Fruit fly (Drosophila melanogaster) whole organism, embryonic: Measurements from ENCODE around the gene sdt.

Source experiments
- Ada2b ChIP-seq: fragments of 200-800 bp; sonication (Bioruptor generic); IDR thresholded peaks from 2 replicates; pipeline ENCODE4 v1.3.6; 2022; ENCODE audit warnings: missing biosample characterization, missing genetic modification characterization
- CG1024 ChIP-seq: fragments of 200-800 bp; sonication (Bioruptor generic); IDR thresholded peaks from 2 replicates; pipeline ENCODE4 v1.3.6; 2022; ENCODE audit warnings: missing biosample characterization, missing genetic modification characterization
- CG10979 ChIP-seq: fragments of 200-800 bp; sonication (Bioruptor generic); optimal IDR thresholded peaks from 2 replicates; lab custom pipeline; 2018; ENCODE audit warnings: missing biosample characterization, mild to moderate bottlenecking, missing genetic modification characterization, moderate library complexity
- CG11247 ChIP-seq: fragments of 200-800 bp; sonication (Bioruptor generic); IDR thresholded peaks from 2 replicates; pipeline ENCODE4 v1.3.6; 2022; ENCODE audit warnings: missing biosample characterization, missing genetic modification characterization
- CG17359 ChIP-seq: fragments of 200-800 bp; sonication (Bioruptor generic); optimal IDR thresholded peaks from 3 replicates; lab custom pipeline; 2018; ENCODE audit warnings: missing biosample characterization, mild to moderate bottlenecking, missing genetic modification characterization, moderate library complexity
- CG17912 ChIP-seq: fragments of 200-800 bp; sonication (Bioruptor generic); optimal IDR thresholded peaks from 2 replicates; lab custom pipeline; 2018; ENCODE audit warnings: missing biosample characterization, mild to moderate bottlenecking, missing genetic modification characterization
- CG2678 ChIP-seq: fragments of 200-800 bp; sonication (Bioruptor generic); optimal IDR thresholded peaks from 3 replicates; lab custom pipeline; 2019; ENCODE audit warnings: missing biosample characterization, mild to moderate bottlenecking, missing genetic modification characterization, moderate library complexity
- CG31365 ChIP-seq: fragments of 200-800 bp; sonication (Bioruptor generic); optimal IDR thresholded peaks from 2 replicates; lab custom pipeline; 2018; ENCODE audit warnings: missing biosample characterization, mild to moderate bottlenecking, missing genetic modification characterization
- CG31441 ChIP-seq: fragments of 200-800 bp; sonication (Bioruptor generic); IDR thresholded peaks from 2 replicates; pipeline ENCODE4 v1.3.6; 2022; ENCODE audit warnings: missing biosample characterization, missing genetic modification characterization
- CG32772 ChIP-seq: fragments of 200-800 bp; sonication (Bioruptor generic); IDR thresholded peaks from 2 replicates; pipeline ENCODE4 v1.3.6; 2022; ENCODE audit warnings: missing biosample characterization, missing genetic modification characterization
- CG3838 ChIP-seq: fragments of 200-800 bp; sonication (Bioruptor generic); optimal IDR thresholded peaks from 3 replicates; lab custom pipeline; 2016; ENCODE audit warnings: missing biosample characterization, missing genetic modification characterization
- CG3847 ChIP-seq: fragments of 200-800 bp; sonication (Bioruptor generic); IDR thresholded peaks from 2 replicates; pipeline ENCODE4 v1.3.6; 2022; ENCODE audit warnings: missing biosample characterization, missing genetic modification characterization
- CG4282 ChIP-seq: fragments of 200-800 bp; sonication (Bioruptor generic); optimal IDR thresholded peaks from 2 replicates; lab custom pipeline; 2016; ENCODE audit warnings: missing biosample characterization, missing genetic modification characterization
- CG6254 ChIP-seq: fragments of 200-800 bp; sonication (Bioruptor generic); optimal IDR thresholded peaks from 3 replicates; lab custom pipeline; 2017; ENCODE audit warnings: mild to moderate bottlenecking, missing biosample characterization, missing genetic modification reagents, missing genetic modification characterization
- CG7556 ChIP-seq: fragments of 200-800 bp; sonication (Bioruptor generic); optimal IDR thresholded peaks from 2 replicates; lab custom pipeline; 2017; ENCODE audit warnings: missing biosample characterization, mild to moderate bottlenecking, missing genetic modification characterization
- CG8388 ChIP-seq: fragments of 200-800 bp; sonication (Bioruptor generic); optimal IDR thresholded peaks from 2 replicates; lab custom pipeline; 2019; ENCODE audit warnings: missing biosample characterization, mild to moderate bottlenecking, missing genetic modification characterization, moderate library complexity
- CG8478 ChIP-seq: fragments of >200 bp; optimal IDR thresholded peaks from 2 replicates; lab custom pipeline; 2018
- Camta ChIP-seq: fragments of 200-800 bp; sonication (Bioruptor generic); optimal IDR thresholded peaks from 2 replicates; lab custom pipeline; 2016; ENCODE audit warnings: missing biosample characterization, missing genetic modification characterization
- E2f2 ChIP-seq: fragments of 200-800 bp; sonication (Bioruptor generic); IDR thresholded peaks from 2 replicates; pipeline ENCODE4 v1.3.6; 2022; ENCODE audit warnings: missing biosample characterization, missing genetic modification characterization
- Fer3 ChIP-seq: fragments of 200-800 bp; sonication (Bioruptor generic); optimal IDR thresholded peaks from 2 replicates; lab custom pipeline; 2018; ENCODE audit warnings: missing biosample characterization, mild to moderate bottlenecking, missing genetic modification characterization, moderate library complexity
- Gsc ChIP-seq: fragments of 200-800 bp; sonication (Bioruptor generic); IDR thresholded peaks from 2 replicates; pipeline ENCODE4 v1.3.6; 2022; ENCODE audit warnings: missing biosample characterization, missing genetic modification characterization
- Kr ChIP-seq: fragments of 200-800 bp; sonication (Bioruptor generic); optimal IDR thresholded peaks from 2 replicates; lab custom pipeline; 2017; ENCODE audit warnings: missing biosample characterization, mild to moderate bottlenecking, missing genetic modification characterization
- Med ChIP-seq: fragments of 200-800 bp; sonication (Bioruptor generic); peaks from one replicate; lab custom pipeline; 2016; ENCODE audit warnings: missing biosample characterization, missing genetic modification characterization, mild to moderate bottlenecking, inconsistent platforms, moderate library complexity
- Mrtf ChIP-seq: fragments of 200-800 bp; sonication (Bioruptor generic); IDR thresholded peaks from 3 replicates; pipeline ENCODE4 v1.3.6; 2022; ENCODE audit warnings: missing biosample characterization, missing genetic modification characterization
- Optix ChIP-seq: fragments of 200-800 bp; sonication (Bioruptor generic); IDR thresholded peaks from 3 replicates; pipeline ENCODE4 v1.3.6; 2022; ENCODE audit warnings: missing biosample characterization, missing genetic modification characterization
- YL-1 ChIP-seq: fragments of 200-800 bp; sonication (Bioruptor generic); optimal IDR thresholded peaks from 3 replicates; lab custom pipeline; 2017; ENCODE audit warnings: missing biosample characterization, mild to moderate bottlenecking, missing genetic modification characterization
- aop ChIP-seq: fragments of 200-800 bp; sonication (Bioruptor generic); IDR thresholded peaks from 2 replicates; pipeline ENCODE4 v1.3.6; 2022; ENCODE audit warnings: missing biosample characterization, missing genetic modification characterization
- bcd ChIP-seq: fragments of 200-800 bp; sonication (Bioruptor generic); optimal IDR thresholded peaks from 2 replicates; lab custom pipeline; 2017; ENCODE audit warnings: missing biosample characterization, mild to moderate bottlenecking, missing genetic modification characterization
- ci ChIP-seq: fragments of 200-800 bp; sonication (Bioruptor generic); IDR thresholded peaks from 3 replicates; pipeline ENCODE4 v1.3.6; 2022; ENCODE audit warnings: missing biosample characterization, missing genetic modification characterization
- dmrt99B ChIP-seq: fragments of 200-800 bp; sonication (Bioruptor generic); optimal IDR thresholded peaks from 2 replicates; lab custom pipeline; 2018; ENCODE audit warnings: missing biosample characterization, mild to moderate bottlenecking, missing genetic modification characterization, moderate library complexity
- fd3F ChIP-seq: fragments of 200-800 bp; sonication (Bioruptor generic); optimal IDR thresholded peaks from 2 replicates; lab custom pipeline; 2018; ENCODE audit warnings: missing biosample characterization, mild to moderate bottlenecking, missing genetic modification characterization, moderate library complexity
- gem ChIP-seq: fragments of 200-800 bp; sonication (Bioruptor generic); optimal IDR thresholded peaks from 2 replicates; lab custom pipeline; 2019; ENCODE audit warnings: missing biosample characterization, mild to moderate bottlenecking, missing genetic modification characterization, moderate library complexity
- grau ChIP-seq: fragments of 200-800 bp; optimal IDR thresholded peaks from 3 replicates; lab custom pipeline; 2019; ENCODE audit warnings: missing biosample characterization, mild to moderate bottlenecking, missing genetic modification characterization, moderate library complexity
- h ChIP-seq: fragments of >200 bp; optimal IDR thresholded peaks from 2 replicates; lab custom pipeline; 2017
- lola ChIP-seq, 3 experiments: fragments of >200 bp in 2 of 3; fragments of 200-800 bp in 1 of 3; sonication (Bioruptor generic) in 1 of 3; optimal IDR thresholded peaks; 2 replicates each; lab custom pipeline; 2017 to 2019; ENCODE audit warnings: missing biosample characterization in 3 of 3, missing genetic modification characterization in 3 of 3, mild to moderate bottlenecking in 1 of 3, moderate library complexity in 1 of 3
- mam ChIP-seq: fragments of 200-800 bp; sonication (Bioruptor generic); optimal IDR thresholded peaks from 3 replicates; lab custom pipeline; 2016; ENCODE audit warnings: missing biosample characterization, missing genetic modification characterization
- mirr ChIP-seq: fragments of 200-800 bp; sonication (Bioruptor generic); optimal IDR thresholded peaks from 3 replicates; lab custom pipeline; 2018; ENCODE audit warnings: missing biosample characterization, mild to moderate bottlenecking, missing genetic modification characterization
- mld ChIP-seq: fragments of 200-800 bp; sonication (Bioruptor generic); IDR thresholded peaks from 3 replicates; pipeline ENCODE4 v1.3.6; 2022; ENCODE audit warnings: missing biosample characterization, missing genetic modification characterization; ENCODE audit not compliant: partially characterized antibody
- nom ChIP-seq: fragments of 200-800 bp; sonication (Bioruptor generic); optimal IDR thresholded peaks from 2 replicates; lab custom pipeline; 2017; ENCODE audit warnings: missing biosample characterization, missing genetic modification characterization, mild to moderate bottlenecking, moderate library complexity, missing genetic modification reagents
- org-1 ChIP-seq: fragments of 200-800 bp; sonication (Bioruptor generic); optimal IDR thresholded peaks from 2 replicates; lab custom pipeline; 2017; ENCODE audit warnings: missing biosample characterization, missing genetic modification characterization
- pita ChIP-seq: fragments of 200-800 bp; sonication (Bioruptor generic); optimal IDR thresholded peaks from 2 replicates; lab custom pipeline; 2017; ENCODE audit warnings: missing biosample characterization, mild to moderate bottlenecking, missing genetic modification characterization
- psq ChIP-seq: fragments of 200-800 bp; sonication (Bioruptor generic); optimal IDR thresholded peaks from 2 replicates; lab custom pipeline; 2017; ENCODE audit warnings: missing biosample characterization, missing genetic modification characterization
- ranshi ChIP-seq: fragments of 200-800 bp; sonication (Bioruptor generic); IDR thresholded peaks from 2 replicates; pipeline ENCODE4 v1.3.6; 2022; ENCODE audit warnings: missing biosample characterization, missing genetic modification characterization
- row ChIP-seq: fragments of 200-800 bp; sonication (Bioruptor generic); IDR thresholded peaks from 3 replicates; pipeline ENCODE4 v1.3.6; 2022; ENCODE audit warnings: missing biosample characterization, missing genetic modification characterization
- sqz ChIP-seq: fragments of 200-800 bp; sonication (Bioruptor generic); optimal IDR thresholded peaks from 3 replicates; lab custom pipeline; 2018; ENCODE audit warnings: missing biosample characterization, mild to moderate bottlenecking, missing genetic modification characterization
- tll ChIP-seq, 2 experiments: fragments of 200-800 bp in 1 of 2; fragments of >200 bp in 1 of 2; sonication (Bioruptor generic) in 1 of 2; optimal IDR thresholded peaks; 2 replicates each; lab custom pipeline; 2017 to 2019; ENCODE audit warnings: missing biosample characterization in 2 of 2, missing genetic modification characterization in 2 of 2, mild to moderate bottlenecking in 1 of 2, moderate library complexity in 1 of 2
- tna ChIP-seq: fragments of 200-800 bp; sonication (Bioruptor generic); IDR thresholded peaks from 2 replicates; pipeline ENCODE4 v1.3.6; 2022; ENCODE audit warnings: missing biosample characterization, missing genetic modification characterization; ENCODE audit not compliant: partially characterized antibody
- toy ChIP-seq: fragments of 200-800 bp; sonication (Bioruptor generic); IDR thresholded peaks from 2 replicates; pipeline ENCODE4 v1.3.6; 2022; ENCODE audit warnings: missing biosample characterization, missing genetic modification characterization
- usp ChIP-seq: fragments of >200 bp; optimal IDR thresholded peaks from 2 replicates; lab custom pipeline; 2017; ENCODE audit warnings: missing biosample characterization, missing genetic modification characterization

Gene sdt

DNA sequence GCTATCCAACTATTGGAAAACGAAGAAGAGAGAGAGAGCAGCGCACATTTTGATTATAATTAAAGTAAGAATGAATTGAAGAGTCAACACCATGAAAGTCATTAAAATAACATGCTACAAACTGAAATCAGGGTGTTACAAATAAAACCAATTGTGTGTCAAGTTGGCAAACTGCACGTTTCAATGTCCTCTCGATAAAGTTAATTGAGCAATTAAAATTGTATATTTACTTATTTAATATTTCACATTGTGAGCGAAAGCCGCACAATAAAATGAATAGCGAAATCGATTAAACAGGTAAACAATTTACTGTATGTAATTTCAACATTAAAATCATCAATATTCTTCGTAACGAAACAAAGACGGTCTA is 17.8 kb downstream of the sdt start (continued):
- peak; percentile 39 for TF ChIP-seq grau (tag; lab: Kevin White, UChicago)
- no peak for TF ChIP-seq CG8388 (GFP tag; lab: Kevin White, UChicago)
- TF ChIP-seq CG4282 (GFP tag; lab: Kevin White, UChicago) = no peak
- peak; percentile 43; the same call in 1 of the 3 replicates for TF ChIP-seq row
- TF ChIP-seq Optix (GFP tag; lab: Robert Waterston, UW) = no peak
- no peak for TF ChIP-seq tll (GFP tag; optimal IDR thresholded peaks at IDR 0.05; lab: Kevin White, UChicago)
- no peak for TF ChIP-seq mirr (GFP tag; lab: Kevin White, UChicago)
- no peak for TF ChIP-seq CG1024 (GFP tag; lab: Robert Waterston, UW)
- no peak for TF ChIP-seq Kr (GFP tag; lab: Kevin White, UChicago)
- peak; percentile 34 for TF ChIP-seq Med (GFP tag; lab: Kevin White, UChicago)
- peak; percentile 34 for TF ChIP-seq CG2678 (tag; lab: Kevin White, UChicago)
- TF ChIP-seq CG3838 (GFP tag; lab: Kevin White, UChicago) = no peak
- peak; percentile 12 for TF ChIP-seq fd3F (GFP tag; lab: Kevin White, UChicago)
- peak; percentile 43 for TF ChIP-seq CG7556 (GFP tag; lab: Kevin White, UChicago)
- TF ChIP-seq nom (GFP tag; lab: Kevin White, UChicago) = no peak
- no peak for TF ChIP-seq ci (GFP tag; lab: Robert Waterston, UW)
- no peak for TF ChIP-seq YL-1 (GFP tag; lab: Kevin White, UChicago)
- peak in 1 of 3 experiments; percentile 34 for TF ChIP-seq lola (GFP tag; optimal IDR thresholded peaks at IDR 0.05; lab: Kevin White, UChicago)
- TF ChIP-seq CG3847 (GFP tag; lab: Robert Waterston, UW) = no peak; the same call in 1 of the 2 replicates
- 0 out of 3 replicates have a peak, but pooled peaks have one; percentile 5 for TF ChIP-seq Mrtf
- TF ChIP-seq, all 482 proteins: peak for 42

dm6 chrX:8196598-8197228 is 18.4 kb downstream of the sdt start:
- peak; percentile 51 for TF ChIP-seq CG6254 (GFP tag; lab: Kevin White, UChicago)
- peak; percentile 6 for TF ChIP-seq org-1 (GFP tag; lab: Kevin White, UChicago)
- TF ChIP-seq psq = no peak
- peak; percentile 55; the same call in 1 of the 2 replicates for TF ChIP-seq CG31441 (GFP tag; lab: Robert Waterston, UW)
- peak; percentile 56 for TF ChIP-seq gem (tag; lab: Kevin White, UChicago)
- peak; percentile 39; the same call in 1 of the 2 replicates for TF ChIP-seq E2f2 (GFP tag; lab: Robert Waterston, UW)
- peak; percentile 41 for TF ChIP-seq bcd (GFP tag; lab: Kevin White, UChicago)
- peak; percentile 47 for TF ChIP-seq CG10979 (tag; lab: Kevin White, UChicago)
- TF ChIP-seq Gsc (GFP tag; lab: Robert Waterston, UW) = 0 out of 2 replicates have a peak, but pooled peaks have one; percentile 15
- TF ChIP-seq Ada2b = peak; percentile 61
- no peak for TF ChIP-seq h (lab: Kevin White, UChicago)
- no peak for TF ChIP-seq mld
- no peak for TF ChIP-seq sqz
- TF ChIP-seq tna (GFP tag; lab: Robert Waterston, UW) = no peak
- peak; percentile 69 for TF ChIP-seq dmrt99B
- TF ChIP-seq ranshi (GFP tag; lab: Robert Waterston, UW) = peak; percentile 65; the same call in 1 of the 2 replicates
- TF ChIP-seq CG8478 (lab: Kevin White, UChicago) = no peak
- TF ChIP-seq usp (GFP tag; lab: Kevin White, UChicago) = no peak
- TF ChIP-seq mam (GFP tag; lab: Kevin White, UChicago) = no peak
- TF ChIP-seq aop (GFP tag; lab: Robert Waterston, UW) = no peak
- no peak for TF ChIP-seq toy (GFP tag; lab: Robert Waterston, UW)
- peak; percentile 54; the same call in 1 of the 2 replicates for TF ChIP-seq CG32772 (GFP tag; lab: Robert Waterston, UW)
- 0 out of 2 replicates have a peak, but pooled peaks have one; percentile 18 for TF ChIP-seq CG11247 (GFP tag; lab: Robert Waterston, UW)
- no peak for TF ChIP-seq CG17912 (GFP tag; lab: Kevin White, UChicago)
- TF ChIP-seq CG17359 = peak; percentile 73
- no peak for TF ChIP-seq CG31365 (tag; lab: Kevin White, UChicago)
- TF ChIP-seq Camta (GFP tag; lab: Kevin White, UChicago) = peak; percentile 12
- peak; percentile 63; the same call in 2 of the 3 replicates for TF ChIP-seq Optix (GFP tag; lab: Robert Waterston, UW)
- TF ChIP-seq pita (GFP tag; lab: Kevin White, UChicago) = no peak
- no peak for TF ChIP-seq Fer3 (tag; lab: Kevin White, UChicago)
